Fruit fly (Drosophila melanogaster) whole organism, prepupa: ENCODE results near the gene dpr10.

Experiments used
- CG3919 ChIP-seq: fragments of 200-800 bp; sonication (Bioruptor generic); optimal IDR thresholded peaks from 3 replicates; lab custom pipeline; 2016; ENCODE audit warnings: missing biosample characterization, missing genetic modification characterization
- pdm3 ChIP-seq: fragments of 200-800 bp; sonication (Bioruptor generic); optimal IDR thresholded peaks from 3 replicates; lab custom pipeline; 2016; ENCODE audit warnings: missing biosample characterization, missing genetic modification characterization

- TF ChIP-seq pdm3 (GFP tag; lab: Kevin White, UChicago), result no peak
- TF ChIP-seq CG3919 (GFP tag; lab: Kevin White, UChicago), result no peak
These were observed 34.4 kb downstream of the dpr10 start, which contains the start of gene CG8072 for dm6 chr3L:10151527-10151926.
